Fruit fly (Drosophila melanogaster) ovary, adult (tissue): Measurements from ENCODE around the gene RpS28-like.

Experiments
- CG17801 ChIP-seq: fragments of 200-800 bp; optimal IDR thresholded peaks from 2 replicates; lab custom pipeline; 2019; ENCODE audit warnings: missing biosample characterization, mild to moderate bottlenecking, missing genetic modification characterization, moderate library complexity; ENCODE audit not compliant: partially characterized antibody

Gene RpS28-like

dm6 chr2L:9457865-9458264 is 21.3 kb downstream of the RpS28-like start:
- no peak for TF ChIP-seq CG17801 (GFP tag; lab: Kevin White, UChicago)

DNA sequence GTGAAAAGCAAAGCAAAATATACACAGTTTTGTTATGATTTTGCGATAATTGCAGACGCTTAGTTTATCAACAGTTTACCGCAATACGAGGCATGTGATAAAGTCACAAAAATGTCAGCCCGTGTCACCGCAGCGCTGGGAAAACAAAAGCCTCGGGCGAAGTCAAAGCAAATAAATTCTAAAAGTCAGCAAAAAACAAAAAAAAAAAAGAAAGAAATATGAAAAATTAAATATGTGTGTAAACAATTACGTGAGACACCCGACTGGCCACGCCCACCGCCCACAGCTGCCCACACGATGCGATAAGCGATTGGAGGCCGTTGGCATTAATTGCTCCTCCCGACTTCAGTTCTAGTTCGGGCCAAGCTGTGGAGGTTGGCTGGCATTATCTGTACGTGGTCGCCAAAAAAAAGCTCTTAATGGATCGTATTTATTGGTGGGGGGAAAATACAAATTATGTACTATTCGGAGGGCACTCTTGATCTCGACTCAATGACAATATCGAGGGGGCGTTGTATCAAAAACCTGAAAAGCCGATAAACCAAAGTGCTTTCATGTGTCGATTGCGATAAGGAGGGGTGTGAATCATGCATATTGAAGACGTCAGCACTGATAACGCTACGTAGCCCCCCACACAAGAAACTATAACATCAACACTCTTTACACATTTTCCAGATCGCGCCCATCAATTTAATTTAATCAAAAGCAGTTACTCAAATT is 22.9 kb downstream of the RpS28-like start:
- TF ChIP-seq CG17801 (GFP tag; lab: Kevin White, UChicago): no peak

DNA sequence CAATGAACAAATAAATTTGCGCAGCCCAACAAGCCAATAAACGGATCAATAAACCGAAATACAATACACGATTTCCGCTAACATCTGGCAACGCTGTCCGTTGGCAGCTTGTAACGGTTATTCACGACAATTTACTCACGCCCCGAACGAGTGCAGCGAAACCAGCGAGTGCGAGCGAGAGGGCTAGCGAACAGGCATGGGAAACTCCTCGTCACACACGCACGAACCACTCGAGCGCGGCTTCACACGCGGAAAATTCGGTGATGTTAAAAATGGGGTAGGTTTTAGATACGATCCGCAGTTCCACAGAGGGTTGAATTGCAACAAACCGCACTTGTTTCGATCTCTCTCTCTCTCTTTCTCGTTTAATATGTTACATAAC is 23.5 kb downstream of the RpS28-like start:
- TF ChIP-seq CG17801 (GFP tag; lab: Kevin White, UChicago): no peak

dm6 chr2L:9464455-9465063 is 28.0 kb downstream of the RpS28-like start:
- TF ChIP-seq CG17801 (GFP tag; lab: Kevin White, UChicago): no peak

DNA sequence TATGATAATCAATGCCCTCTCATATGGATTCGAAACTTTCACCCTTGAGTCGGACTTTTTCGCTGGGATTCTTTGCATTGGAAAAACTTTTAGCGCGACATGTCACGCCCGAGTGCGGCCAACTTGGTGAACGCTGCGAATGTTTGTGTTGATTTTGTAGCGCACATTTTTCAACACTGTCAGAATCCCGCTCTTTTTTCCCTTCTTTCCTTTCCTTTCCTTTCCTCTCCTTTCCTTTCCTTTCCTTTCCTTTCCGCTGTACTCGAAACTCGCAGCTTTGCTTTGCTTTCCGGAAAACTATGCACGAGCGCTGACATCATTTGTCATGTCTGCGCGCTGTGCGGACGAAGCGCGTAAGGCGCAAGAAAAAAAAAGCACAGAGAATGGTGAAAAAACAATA is 30.8 kb downstream of the RpS28-like start:
- no peak for TF ChIP-seq CG17801 (GFP tag; lab: Kevin White, UChicago)
